Worm (Caenorhabditis elegans): ENCODE measurements around the gene F39F10.5.

DNA sequence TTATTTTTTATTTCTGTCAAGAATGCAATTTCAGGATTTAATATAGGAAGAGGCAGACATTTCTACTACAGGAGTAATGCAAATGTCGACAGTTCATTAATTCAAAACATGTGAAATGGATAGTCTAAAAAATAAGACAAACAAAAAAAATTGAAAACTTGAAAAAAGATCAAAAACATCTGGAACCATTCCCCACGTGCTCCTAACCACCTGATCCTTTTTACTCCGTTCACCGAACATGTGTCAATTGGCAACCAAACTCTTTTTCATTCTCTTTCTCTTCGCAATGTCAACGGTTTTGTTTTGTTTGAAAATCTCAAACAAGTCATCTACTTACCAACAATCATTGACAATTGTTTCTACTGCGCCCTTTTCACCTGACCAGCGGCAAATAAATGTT is 44.4 kb upstream of the F39F10.5 start:
- TF ChIP-seq sox-2 (GFP tag; IDR thresholded peaks at IDR 0.05) (no peak), hlh-6 (tag; optimal IDR thresholded peaks at IDR 0.05) (no peak), pag-3 (tag; optimal IDR thresholded peaks at IDR 0.05; ENCODE audit: borderline replicate concordance) (no peak), elt-2 (tag; optimal IDR thresholded peaks at IDR 0.05) (no peak), Y22D7AL.16 (tag; optimal IDR thresholded peaks at IDR 0.05) (no peak), hlh-30 (tag; optimal IDR thresholded peaks at IDR 0.05; ENCODE audit: insufficient read depth) (no peak)

Data from whole organism, late embryonic.